Worm (Caenorhabditis elegans) whole organism, early embryonic: ENCODE results near the gene T01G6.10.

ENCODE experiments used
- F13C5.2 ChIP-seq: sonication (generic microtip); optimal IDR thresholded peaks from 2 replicates; lab custom pipeline; 2017; ENCODE audit warnings: mild to moderate bottlenecking, missing genetic modification characterization, inconsistent platforms, missing compliant biosample characterization
- aly-1 ChIP-seq: sonication (generic microtip); optimal IDR thresholded peaks from 2 replicates; lab custom pipeline; 2016; ENCODE audit warnings: missing genetic modification characterization, missing compliant biosample characterization
- ama-1 ChIP-seq: fragments of 150-350 bp; optimal IDR thresholded peaks from 2 replicates; lab custom pipeline; 2014
- hnd-1 ChIP-seq: sonication (generic microtip); optimal IDR thresholded peaks from 2 replicates; lab custom pipeline; 2016; ENCODE audit warnings: missing genetic modification characterization, missing compliant biosample characterization
- sea-1 ChIP-seq: fragments of 200-800 bp; sonication (Bioruptor generic); conservative IDR thresholded peaks from 2 replicates; pipeline ENCODE4 v1.3.6; 2022; ENCODE audit warnings: missing genetic modification characterization, missing compliant biosample characterization
- tra-4 ChIP-seq: sonication (generic microtip); optimal IDR thresholded peaks from 2 replicates; lab custom pipeline; 2017; ENCODE audit warnings: missing genetic modification characterization, missing compliant biosample characterization

ce11 chrV:539040-539510 is 36.1 kb upstream of the T01G6.10 start, which contains the start of gene nhr-155:
- TF ChIP-seq hnd-1 (tag; lab: Kevin White, UChicago), result no peak
- TF ChIP-seq aly-1, result no peak
- TF ChIP-seq ama-1 (lab: Kevin White, UChicago), result no peak
- TF ChIP-seq F13C5.2 (tag; lab: Kevin White, UChicago), result no peak
- TF ChIP-seq sea-1 (GFP tag; lab: Robert Waterston, UW), result no peak
- no peak for TF ChIP-seq tra-4 (tag; lab: Kevin White, UChicago)
